Worm (Caenorhabditis elegans): Measurements from ENCODE around the gene melo-3.

- TF ChIP-seq ztf-11 (tag; optimal IDR thresholded peaks at IDR 0.05) (no peak), snpc-4 (tag; optimal IDR thresholded peaks at IDR 0.05) (no peak)
These were observed 43.0 kb downstream of the melo-3 start, which contains the start of gene fil-1 for ce11 chrV:14993620-14994019.

Data from whole organism, mixed stage, embryonic.